Worm (Caenorhabditis elegans) whole organism, young adult: Measurements from ENCODE around the gene C35D10.5.

Experiments used
- B0035.1 ChIP-seq: sonication (generic microtip); optimal IDR thresholded peaks from 2 replicates; lab custom pipeline; 2016; ENCODE audit warnings: missing genetic modification characterization, mild to moderate bottlenecking, missing compliant biosample characterization, missing genotype, missing genetic modification reagents
- C17E4.6 ChIP-seq: fragments of 200-800 bp; sonication (Bioruptor generic); IDR thresholded peaks from 2 replicates; pipeline ENCODE4 v1.3.6; 2022; ENCODE audit warnings: missing genetic modification reagents, missing genetic modification characterization, missing compliant biosample characterization
- K11D2.4 ChIP-seq: fragments of 200-800 bp; sonication (Bioruptor generic); IDR thresholded peaks from 2 replicates; pipeline ENCODE4 v1.3.6; 2022; ENCODE audit warnings: missing genetic modification reagents, missing genetic modification characterization, missing compliant biosample characterization
- T07F8.4 ChIP-seq: sonication (generic microtip); optimal IDR thresholded peaks from 2 replicates; lab custom pipeline; 2016; ENCODE audit warnings: mild to moderate bottlenecking, missing genetic modification characterization, moderate library complexity, missing compliant biosample characterization
- Y95B8A.8 ChIP-seq: fragments of 200-800 bp; sonication (Bioruptor generic); IDR thresholded peaks from 2 replicates; pipeline ENCODE4 v1.3.6; 2022; ENCODE audit warnings: missing genetic modification reagents, missing genetic modification characterization, missing compliant biosample characterization
- cebp-1 ChIP-seq, 2 experiments: fragments of 200-800 bp in 1 of 2; sonication (Bioruptor generic) in 1 of 2; sonication (generic microtip) in 1 of 2; IDR thresholded peaks in 1 of 2; optimal IDR thresholded peaks in 1 of 2; 2 replicates each; pipeline versions ENCODE4 v1.3.6 to Lab custom; 2017 to 2022; ENCODE audit warnings: missing compliant biosample characterization in 2 of 2, missing genetic modification characterization in 2 of 2, mild to moderate bottlenecking in 1 of 2, missing genetic modification reagents in 1 of 2, moderate library complexity in 1 of 2
- lin-40 ChIP-seq: sonication (generic microtip); optimal IDR thresholded peaks from 2 replicates; lab custom pipeline; 2016; ENCODE audit warnings: missing genetic modification characterization, mild to moderate bottlenecking, missing compliant biosample characterization, missing genotype, missing genetic modification reagents
- pha-4 ChIP-seq: fragments of 150-350 bp; sonication (generic microtip); optimal IDR thresholded peaks from 2 replicates; lab custom pipeline; 2014; ENCODE audit warnings: missing biosample characterization, missing genetic modification reagents, missing genetic modification characterization
- xnd-1 ChIP-seq: sonication (generic microtip); optimal IDR thresholded peaks from 2 replicates; lab custom pipeline; 2016; ENCODE audit warnings: missing genotype, missing genetic modification reagents, missing genetic modification characterization, missing compliant biosample characterization

DNA sequence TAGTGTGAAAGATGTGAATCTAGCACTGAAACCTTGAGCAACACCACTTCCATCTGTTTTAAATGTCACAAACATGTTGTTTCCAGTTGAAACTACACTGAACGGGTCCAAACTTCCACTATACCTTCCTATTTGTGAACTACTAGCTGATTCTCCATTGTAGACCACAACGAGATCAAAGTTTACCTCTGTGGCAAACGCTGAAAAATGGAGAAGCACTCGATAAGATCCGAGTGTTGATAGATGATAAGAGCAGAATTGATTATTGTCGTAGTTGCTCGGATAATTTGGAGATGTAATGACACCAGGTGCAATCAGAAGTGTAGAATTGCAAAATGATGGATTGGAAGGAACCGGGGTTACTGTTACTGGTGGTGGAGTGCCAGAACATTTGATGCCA, 19.8 kb downstream of the C35D10.5 start:
- TF ChIP-seq pha-4 (tag; lab: Kevin White, UChicago) = no peak
- no peak for TF ChIP-seq B0035.1 (tag; lab: Kevin White, UChicago)
- TF ChIP-seq xnd-1 (tag; lab: Kevin White, UChicago) = no peak
- no peak for TF ChIP-seq C17E4.6 (GFP tag; lab: Robert Waterston, UW)
- no peak for TF ChIP-seq K11D2.4
- TF ChIP-seq T07F8.4 (tag; lab: Kevin White, UChicago) = no peak
- no peak for TF ChIP-seq Y95B8A.8 (GFP tag; lab: Robert Waterston, UW)
- TF ChIP-seq cebp-1 (GFP tag; IDR thresholded peaks at IDR 0.05; lab: Robert Waterston, UW) = no peak
- no peak for TF ChIP-seq cebp-1 (tag; optimal IDR thresholded peaks at IDR 0.05; lab: Kevin White, UChicago)
- no peak for TF ChIP-seq lin-40 (tag; lab: Kevin White, UChicago)
